Fruit fly (Drosophila melanogaster) whole organism, wandering third instar larva: ENCODE data around the gene yrt.

ENCODE experiments used
- Abd-B ChIP-seq: fragments of >200 bp; optimal IDR thresholded peaks from 2 replicates; lab custom pipeline; 2017; ENCODE audit warnings: missing biosample characterization, missing genetic modification characterization
- CG32264 ChIP-seq: fragments of 200-800 bp; sonication (Bioruptor generic); optimal IDR thresholded peaks from 2 replicates; lab custom pipeline; 2016; ENCODE audit warnings: missing biosample characterization, missing genetic modification characterization
- CG9705 ChIP-seq: fragments of 200-800 bp; sonication (Bioruptor generic); optimal IDR thresholded peaks from 2 replicates; lab custom pipeline; 2018; ENCODE audit warnings: missing biosample characterization, mild to moderate bottlenecking, missing genetic modification characterization
- Dfd ChIP-seq: fragments of >200 bp; optimal IDR thresholded peaks from 2 replicates; lab custom pipeline; 2017; ENCODE audit warnings: missing biosample characterization, missing genetic modification characterization
- Dif ChIP-seq: fragments of 200-275, 200-300 bp; sonication (Bioruptor generic); optimal IDR thresholded peaks from 2 replicates; lab custom pipeline; 2018; ENCODE audit warnings: missing biosample characterization, missing genetic modification characterization; ENCODE audit not compliant: partially characterized antibody
- GATAd ChIP-seq: sonication (Bioruptor generic); optimal IDR thresholded peaks from 2 replicates; lab custom pipeline; 2016; ENCODE audit warnings: missing biosample characterization, missing genetic modification characterization
- HLH106 ChIP-seq: fragments of 200-800 bp; optimal IDR thresholded peaks from 3 replicates; lab custom pipeline; 2019; ENCODE audit warnings: missing biosample characterization, mild to moderate bottlenecking, missing genetic modification characterization, moderate library complexity
- Hr78 ChIP-seq: fragments of >200 bp; optimal IDR thresholded peaks from 2 replicates; lab custom pipeline; 2017; ENCODE audit warnings: missing biosample characterization, missing genetic modification characterization
- Hr83 ChIP-seq: fragments of 200-300 bp; sonication (Bioruptor generic); optimal IDR thresholded peaks from 2 replicates; lab custom pipeline; 2016; ENCODE audit warnings: missing biosample characterization, mild to moderate bottlenecking, missing genetic modification characterization, moderate library complexity; ENCODE audit not compliant: poor library complexity, severe bottlenecking
- Jra ChIP-seq: sonication (Bioruptor generic); optimal IDR thresholded peaks from 2 replicates; lab custom pipeline; 2016; ENCODE audit warnings: missing biosample characterization, missing genetic modification characterization
- Mio ChIP-seq: sonication (Bioruptor generic); optimal IDR thresholded peaks from 2 replicates; lab custom pipeline; 2016; ENCODE audit warnings: missing biosample characterization, missing genetic modification characterization
- N ChIP-seq: fragments of >200 bp; optimal IDR thresholded peaks from 2 replicates; lab custom pipeline; 2018; ENCODE audit warnings: missing biosample characterization, missing external identifiers, missing genetic modification characterization
- OdsH ChIP-seq: fragments of 200-800 bp; sonication (Bioruptor generic); optimal IDR thresholded peaks from 2 replicates; lab custom pipeline; 2016; ENCODE audit warnings: missing biosample characterization, mild to moderate bottlenecking, missing genetic modification characterization
- Rel ChIP-seq, 2 experiments: fragments of 200-800 bp; sonication (Bioruptor generic) in 1 of 2; optimal IDR thresholded peaks; 2 replicates in 1 of 2; 3 replicates in 1 of 2; lab custom pipeline; 2016 to 2019; ENCODE audit warnings: mild to moderate bottlenecking in 2 of 2, missing biosample characterization in 2 of 2, missing genetic modification characterization in 2 of 2, moderate library complexity in 1 of 2
- Sp1 ChIP-seq: fragments of 200-800 bp; sonication (Bioruptor generic); optimal IDR thresholded peaks from 3 replicates; lab custom pipeline; 2019; ENCODE audit warnings: missing biosample characterization, mild to moderate bottlenecking, missing genetic modification characterization, moderate library complexity
- br ChIP-seq: fragments of 200-800 bp; sonication (Bioruptor generic); optimal IDR thresholded peaks from 2 replicates; lab custom pipeline; 2016; ENCODE audit warnings: missing biosample characterization, missing genetic modification characterization
- brk ChIP-seq: fragments of 200-800 bp; sonication (Bioruptor generic); optimal IDR thresholded peaks from 2 replicates; lab custom pipeline; 2016; ENCODE audit warnings: missing biosample characterization, mild to moderate bottlenecking, missing genetic modification characterization
- dl ChIP-seq, 2 experiments: fragments of 175-275, 200-275 bp in 1 of 2; fragments of 200-275 bp in 1 of 2; sonication (Bioruptor generic); optimal IDR thresholded peaks; lab custom pipeline; 2018; ENCODE audit warnings: mild to moderate bottlenecking in 2 of 2, missing biosample characterization in 2 of 2, missing genetic modification characterization in 2 of 2, moderate library complexity in 2 of 2; ENCODE audit not compliant: partially characterized antibody in 2 of 2, insufficient read depth in 1 of 2
- dmrt93B ChIP-seq: fragments of 200-800 bp; sonication (Bioruptor generic); optimal IDR thresholded peaks from 2 replicates; lab custom pipeline; 2018; ENCODE audit warnings: missing biosample characterization, mild to moderate bottlenecking, missing genetic modification characterization
- dsf ChIP-seq: sonication (Bioruptor generic); optimal IDR thresholded peaks from 2 replicates; lab custom pipeline; 2016; ENCODE audit warnings: missing biosample characterization, missing genetic modification characterization, borderline replicate concordance
- ey ChIP-seq: fragments of 200-800 bp; sonication (Bioruptor generic); optimal IDR thresholded peaks from 2 replicates; lab custom pipeline; 2016; ENCODE audit warnings: missing biosample characterization, missing genetic modification characterization
- foxo ChIP-seq, 2 experiments: fragments of 200-800 bp; sonication (Bioruptor generic); optimal IDR thresholded peaks; 2 replicates in 1 of 2; 3 replicates in 1 of 2; lab custom pipeline; 2016 to 2017; ENCODE audit warnings: missing biosample characterization in 2 of 2, missing genetic modification characterization in 2 of 2
- fru ChIP-seq: fragments of 200-800 bp; sonication (Bioruptor generic); optimal IDR thresholded peaks from 3 replicates; lab custom pipeline; 2016; ENCODE audit warnings: missing biosample characterization, mild to moderate bottlenecking, missing genetic modification characterization
- h ChIP-seq: fragments of 200-800 bp; sonication (Bioruptor generic); optimal IDR thresholded peaks from 3 replicates; lab custom pipeline; 2016; ENCODE audit warnings: missing biosample characterization, mild to moderate bottlenecking, missing genetic modification characterization
- pan ChIP-seq: fragments of >200 bp; optimal IDR thresholded peaks from 2 replicates; lab custom pipeline; 2017
- psq ChIP-seq: fragments of 200-800 bp; sonication (Bioruptor generic); optimal IDR thresholded peaks from 3 replicates; lab custom pipeline; 2017; ENCODE audit warnings: missing biosample characterization, mild to moderate bottlenecking, missing genetic modification characterization, moderate library complexity
- rgr ChIP-seq: fragments of 200-800 bp; sonication (Bioruptor generic); optimal IDR thresholded peaks from 3 replicates; lab custom pipeline; 2016; ENCODE audit warnings: missing biosample characterization, mild to moderate bottlenecking, missing genetic modification characterization
- sage ChIP-seq: fragments of 200-800 bp; sonication (Bioruptor generic); optimal IDR thresholded peaks from 2 replicates; lab custom pipeline; 2016; ENCODE audit warnings: missing biosample characterization, mild to moderate bottlenecking, missing genetic modification characterization
- tai ChIP-seq: sonication (Bioruptor generic); optimal IDR thresholded peaks from 2 replicates; lab custom pipeline; 2016; ENCODE audit warnings: missing biosample characterization, missing genetic modification characterization
- usp ChIP-seq: fragments of >200 bp; optimal IDR thresholded peaks from 2 replicates; lab custom pipeline; 2017; ENCODE audit warnings: missing biosample characterization, missing genetic modification characterization

The yrt gene

dm6 chr3R:13397535-13397934 is 37.2 kb downstream of the yrt start, which contains the start of gene CG14377:
TSS of gene CG14377 (plus strand) at chr3R:13397835.
- no peak for TF ChIP-seq foxo (GFP tag; optimal IDR thresholded peaks at IDR 0.05; lab: Kevin White, UChicago)
- TF ChIP-seq usp (GFP tag; lab: Kevin White, UChicago), result no peak
- TF ChIP-seq Jra (GFP tag; lab: Kevin White, UChicago), result no peak
- TF ChIP-seq GATAd, result no peak
- no peak for TF ChIP-seq tai
- TF ChIP-seq psq (GFP tag; lab: Kevin White, UChicago), result no peak
- no peak for TF ChIP-seq dmrt93B (GFP tag; lab: Kevin White, UChicago)
- TF ChIP-seq brk (GFP tag; lab: Kevin White, UChicago), result no peak
- no peak for TF ChIP-seq br (GFP tag; lab: Kevin White, UChicago)

dm6 chr3R:13397040-13397439 is 37.7 kb downstream of the yrt start, which contains the start of gene CG14374:
TSS of gene CG14374 (minus strand) at chr3R:13397140.
- TF ChIP-seq usp (GFP tag; lab: Kevin White, UChicago) (no peak), N (no peak), ey (no peak), OdsH (no peak), Hr78 (GFP tag; lab: Kevin White, UChicago) (no peak), dl (GFP tag; optimal IDR thresholded peaks at IDR 0.05; lab: Kevin White, UChicago; ENCODE audit: insufficient read depth in 1 of 2, partially characterized antibody in 2 of 2) (no peak), Sp1 (GFP tag; lab: Kevin White, UChicago) (no peak), Mio (GFP tag; lab: Kevin White, UChicago) (no peak), sage (GFP tag; lab: Kevin White, UChicago) (no peak), dsf (no peak), foxo (GFP tag; optimal IDR thresholded peaks at IDR 0.05; lab: Kevin White, UChicago) (no peak), tai (no peak), CG9705 (GFP tag; lab: Kevin White, UChicago) (no peak), h (GFP tag; lab: Kevin White, UChicago) (no peak), pan (lab: Kevin White, UChicago) (no peak), rgr (GFP tag; lab: Kevin White, UChicago) (no peak)

- TF ChIP-seq Abd-B (GFP tag; lab: Kevin White, UChicago), result no peak
- no peak for TF ChIP-seq dl (GFP tag; optimal IDR thresholded peaks at IDR 0.05; lab: Kevin White, UChicago; ENCODE audit: insufficient read depth in 1 of 2, partially characterized antibody in 2 of 2)
- TF ChIP-seq CG32264, result no peak
- no peak for TF ChIP-seq N
- no peak for TF ChIP-seq HLH106 (tag; lab: Kevin White, UChicago)
- no peak for TF ChIP-seq tai
- TF ChIP-seq Dfd (GFP tag; lab: Kevin White, UChicago), result peak; percentile 54
- no peak for TF ChIP-seq Mio (GFP tag; lab: Kevin White, UChicago)
- TF ChIP-seq Dif (GFP tag; lab: Kevin White, UChicago), result no peak
Measured at dm6 chr3R:13395133-13395532, 39.7 kb downstream of the yrt start, which contains the start of gene CCHa2. TSS of gene CCHa2 (minus strand) at chr3R:13395197.

dm6 chr3R:13393009-13393408 is 41.8 kb downstream of the yrt start:
- TF ChIP-seq CG9705 (GFP tag; lab: Kevin White, UChicago), result no peak
- TF ChIP-seq usp (GFP tag; lab: Kevin White, UChicago), result no peak
- no peak for TF ChIP-seq Hr78 (GFP tag; lab: Kevin White, UChicago)
- no peak for TF ChIP-seq Dif (GFP tag; lab: Kevin White, UChicago)
- TF ChIP-seq Rel (GFP tag; optimal IDR thresholded peaks at IDR 0.05; lab: Kevin White, UChicago), result no peak
- TF ChIP-seq Rel (tag; optimal IDR thresholded peaks at IDR 0.05; lab: Kevin White, UChicago), result no peak
- no peak for TF ChIP-seq HLH106 (tag; lab: Kevin White, UChicago)
- TF ChIP-seq Dfd (GFP tag; lab: Kevin White, UChicago), result no peak
- no peak for TF ChIP-seq foxo (GFP tag; optimal IDR thresholded peaks at IDR 0.05; lab: Kevin White, UChicago)
- TF ChIP-seq Hr83 (GFP tag; lab: Kevin White, UChicago), result no peak
- no peak for TF ChIP-seq CG32264
- no peak for TF ChIP-seq dmrt93B (GFP tag; lab: Kevin White, UChicago)
- no peak for TF ChIP-seq tai
- no peak for TF ChIP-seq fru
- no peak for TF ChIP-seq h (GFP tag; lab: Kevin White, UChicago)

- TF ChIP-seq dsf (no peak), br (GFP tag; lab: Kevin White, UChicago) (no peak), fru (peak; percentile 18)
Measured at dm6 chr3R:13390490-13390889, 44.3 kb downstream of the yrt start.
